Fruit fly (Drosophila melanogaster): ENCODE data around the gene CG7465.

The CG7465 gene

dm6 chr3L:4479938-4480337, at the start of gene CG7465:
Gene CG7465 (plus strand): TSS chr3L:4480283.
- TF ChIP-seq CG8478 (optimal IDR thresholded peaks at IDR 0.05) (no peak), EcR (GFP tag; optimal IDR thresholded peaks at IDR 0.05) (no peak), Dll (optimal IDR thresholded peaks at IDR 0.05) (no peak), pan (optimal IDR thresholded peaks at IDR 0.05) (no peak), usp (GFP tag; optimal IDR thresholded peaks at IDR 0.05) (no peak), psq (optimal IDR thresholded peaks at IDR 0.05) (no peak)

- TF ChIP-seq usp (GFP tag; optimal IDR thresholded peaks at IDR 0.05) (no peak), CG8478 (optimal IDR thresholded peaks at IDR 0.05) (no peak), psq (optimal IDR thresholded peaks at IDR 0.05) (no peak), EcR (GFP tag; optimal IDR thresholded peaks at IDR 0.05) (no peak), Dll (optimal IDR thresholded peaks at IDR 0.05) (no peak)
Observed at dm6 chr3L:4430331-4430730, 49.8 kb upstream of the CG7465 start.

dm6 chr3L:4431111-4431730, 48.9 kb upstream of the CG7465 start:
- TF ChIP-seq Dll (optimal IDR thresholded peaks at IDR 0.05), result no peak
- TF ChIP-seq EcR (GFP tag; optimal IDR thresholded peaks at IDR 0.05), result no peak
- TF ChIP-seq psq (optimal IDR thresholded peaks at IDR 0.05), result no peak
- no peak for TF ChIP-seq usp (GFP tag; optimal IDR thresholded peaks at IDR 0.05)
- TF ChIP-seq pan (optimal IDR thresholded peaks at IDR 0.05), result no peak

dm6 chr3L:4436421-4436820, 43.7 kb upstream of the CG7465 start, which contains the start of gene CG15021:
Gene CG15021 (plus strand): TSS chr3L:4436721.
- TF ChIP-seq Dll (optimal IDR thresholded peaks at IDR 0.05) (no peak), CG8478 (optimal IDR thresholded peaks at IDR 0.05) (no peak), EcR (GFP tag; optimal IDR thresholded peaks at IDR 0.05) (no peak), pan (optimal IDR thresholded peaks at IDR 0.05) (no peak), usp (GFP tag; optimal IDR thresholded peaks at IDR 0.05) (no peak), psq (optimal IDR thresholded peaks at IDR 0.05) (no peak)

- TF ChIP-seq EcR (GFP tag; optimal IDR thresholded peaks at IDR 0.05) (no peak), usp (GFP tag; optimal IDR thresholded peaks at IDR 0.05) (no peak), Dll (optimal IDR thresholded peaks at IDR 0.05) (no peak)
Observed at dm6 chr3L:4440153-4440552, 39.9 kb upstream of the CG7465 start.

dm6 chr3L:4442168-4442567, 37.9 kb upstream of the CG7465 start:
- TF ChIP-seq usp (GFP tag; optimal IDR thresholded peaks at IDR 0.05) (no peak), CG8478 (optimal IDR thresholded peaks at IDR 0.05) (no peak), pan (optimal IDR thresholded peaks at IDR 0.05) (no peak), EcR (GFP tag; optimal IDR thresholded peaks at IDR 0.05) (no peak), Dll (optimal IDR thresholded peaks at IDR 0.05) (no peak), psq (optimal IDR thresholded peaks at IDR 0.05) (no peak)

- no peak for TF ChIP-seq EcR (GFP tag; optimal IDR thresholded peaks at IDR 0.05)
- no peak for TF ChIP-seq psq (optimal IDR thresholded peaks at IDR 0.05)
- TF ChIP-seq CG8478 (optimal IDR thresholded peaks at IDR 0.05), result no peak
- TF ChIP-seq usp (GFP tag; optimal IDR thresholded peaks at IDR 0.05), result no peak
- no peak for TF ChIP-seq Dll (optimal IDR thresholded peaks at IDR 0.05)
Observed at dm6 chr3L:4445824-4446223, 34.3 kb upstream of the CG7465 start.

- TF ChIP-seq Dll (optimal IDR thresholded peaks at IDR 0.05) (no peak), EcR (GFP tag; optimal IDR thresholded peaks at IDR 0.05) (no peak), usp (GFP tag; optimal IDR thresholded peaks at IDR 0.05) (no peak), psq (optimal IDR thresholded peaks at IDR 0.05) (no peak), pan (optimal IDR thresholded peaks at IDR 0.05) (no peak), CG8478 (optimal IDR thresholded peaks at IDR 0.05) (no peak)
Observed at dm6 chr3L:4446273-4446672, 33.8 kb upstream of the CG7465 start, which contains the start of gene CG12607. Gene CG12607 (plus strand): TSS chr3L:4446573.

- TF ChIP-seq usp (GFP tag; optimal IDR thresholded peaks at IDR 0.05) (no peak), CG8478 (optimal IDR thresholded peaks at IDR 0.05) (no peak), Dll (optimal IDR thresholded peaks at IDR 0.05) (no peak), EcR (GFP tag; optimal IDR thresholded peaks at IDR 0.05) (no peak), pan (optimal IDR thresholded peaks at IDR 0.05) (no peak), psq (optimal IDR thresholded peaks at IDR 0.05) (no peak)
Observed at dm6 chr3L:4447229-4447628, 32.9 kb upstream of the CG7465 start.

dm6 chr3L:4458063-4458462, 22.0 kb upstream of the CG7465 start, which contains the start of gene CG11345:
Gene CG11345 (minus strand): TSS chr3L:4458163.
- no peak for TF ChIP-seq psq (optimal IDR thresholded peaks at IDR 0.05)
- TF ChIP-seq Dll (optimal IDR thresholded peaks at IDR 0.05), result no peak
- TF ChIP-seq EcR (GFP tag; optimal IDR thresholded peaks at IDR 0.05), result no peak
- no peak for TF ChIP-seq pan (optimal IDR thresholded peaks at IDR 0.05)
- TF ChIP-seq usp (GFP tag; optimal IDR thresholded peaks at IDR 0.05), result no peak
- TF ChIP-seq CG8478 (optimal IDR thresholded peaks at IDR 0.05), result no peak

- TF ChIP-seq CG8478 (optimal IDR thresholded peaks at IDR 0.05), result no peak
- no peak for TF ChIP-seq EcR (GFP tag; optimal IDR thresholded peaks at IDR 0.05)
- no peak for TF ChIP-seq Dll (optimal IDR thresholded peaks at IDR 0.05)
- no peak for TF ChIP-seq usp (GFP tag; optimal IDR thresholded peaks at IDR 0.05)
- TF ChIP-seq psq (optimal IDR thresholded peaks at IDR 0.05), result no peak
- no peak for TF ChIP-seq pan (optimal IDR thresholded peaks at IDR 0.05)
Observed at dm6 chr3L:4460307-4461088, 19.6 kb upstream of the CG7465 start, which contains the start of gene CG15022. Gene CG15022 (minus strand): TSS chr3L:4460317.

dm6 chr3L:4461454-4462045, 18.5 kb upstream of the CG7465 start, which contains the start of gene CG15023:
Gene CG15023 (minus strand): TSS chr3L:4461504.
- no peak for TF ChIP-seq EcR (GFP tag; optimal IDR thresholded peaks at IDR 0.05)
- no peak for TF ChIP-seq pan (optimal IDR thresholded peaks at IDR 0.05)
- no peak for TF ChIP-seq psq (optimal IDR thresholded peaks at IDR 0.05)
- TF ChIP-seq usp (GFP tag; optimal IDR thresholded peaks at IDR 0.05), result no peak
- TF ChIP-seq Dll (optimal IDR thresholded peaks at IDR 0.05), result no peak
- no peak for TF ChIP-seq CG8478 (optimal IDR thresholded peaks at IDR 0.05)
